Worm (Caenorhabditis elegans) whole organism, late embryonic: ENCODE data around the gene edg-1.

ENCODE experiments used
- ama-1 ChIP-seq: fragments of 150-350 bp; optimal IDR thresholded peaks from 2 replicates; lab custom pipeline; 2014
- ceh-30 ChIP-seq: fragments of 150-350 bp; optimal IDR thresholded peaks from 2 replicates; lab custom pipeline; 2014; ENCODE audit warnings: missing biosample characterization, missing genetic modification characterization
- elt-4 ChIP-seq: sonication (generic microtip); optimal IDR thresholded peaks from 2 replicates; lab custom pipeline; 2016; ENCODE audit warnings: missing genetic modification characterization, missing compliant biosample characterization
- ets-4 ChIP-seq: sonication (generic microtip); optimal IDR thresholded peaks from 2 replicates; lab custom pipeline; 2016; ENCODE audit warnings: missing genetic modification characterization, missing compliant biosample characterization
- mec-3 ChIP-seq: sonication (generic microtip); optimal IDR thresholded peaks from 2 replicates; lab custom pipeline; 2016; ENCODE audit warnings: borderline replicate concordance, missing genetic modification characterization, missing compliant biosample characterization
- unc-3 ChIP-seq, 2 experiments: fragments of 200-800 bp in 1 of 2; sonication (Bioruptor generic) in 1 of 2; sonication (generic microtip) in 1 of 2; conservative IDR thresholded peaks in 1 of 2; optimal IDR thresholded peaks in 1 of 2; 2 replicates each; pipeline versions ENCODE4 v1.3.6 to Lab custom; 2016 to 2022; ENCODE audit warnings: missing compliant biosample characterization in 2 of 2, missing genetic modification characterization in 2 of 2, missing genetic modification reagents in 1 of 2

ce11 chrIV:11288965-11289364 is 31.6 kb upstream of the edg-1 start:
- TF ChIP-seq ets-4 (tag; lab: Kevin White, UChicago): no peak
- TF ChIP-seq elt-4 (tag; lab: Kevin White, UChicago): no peak
- no peak for TF ChIP-seq ama-1 (lab: Kevin White, UChicago)
- TF ChIP-seq ceh-30 (tag; lab: Kevin White, UChicago): no peak
- no peak for TF ChIP-seq unc-3 (GFP tag; conservative IDR thresholded peaks at IDR 0.05; lab: Robert Waterston, UW)
- no peak for TF ChIP-seq unc-3 (tag; optimal IDR thresholded peaks at IDR 0.05; lab: Kevin White, UChicago)
- TF ChIP-seq mec-3 (tag; lab: Kevin White, UChicago): no peak
